Worm (Caenorhabditis elegans): ENCODE measurements around the gene C04F5.9.

C04F5.9 gene

DNA sequence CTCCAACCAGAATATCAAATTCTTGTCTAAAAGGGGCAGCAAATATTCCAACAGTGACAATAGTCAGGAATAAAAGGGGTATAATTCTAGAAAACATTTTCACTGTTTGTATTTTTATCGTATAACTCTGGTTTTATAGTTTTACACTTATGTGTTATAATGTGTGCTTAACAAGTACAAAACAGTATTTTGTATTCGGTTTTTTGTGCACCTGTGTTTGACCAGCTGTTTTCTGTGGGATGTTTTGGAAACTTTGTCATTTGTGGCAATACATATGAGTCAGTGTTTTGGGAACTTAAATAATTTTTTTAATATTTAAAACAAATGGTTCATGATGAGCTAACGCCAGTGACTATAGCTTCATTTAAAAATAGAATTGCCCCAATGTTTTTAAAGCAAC lies 27.4 kb upstream of the C04F5.9 start, which contains the start of gene F14F9.6:
TSS of gene F14F9.6 (minus strand) at position 101 of the 400 bp plus-strand sequence.
- no peak for TF ChIP-seq flt-1 (GFP tag; IDR thresholded peaks at IDR 0.05)
- no peak for TF ChIP-seq aly-1 (tag; optimal IDR thresholded peaks at IDR 0.05)
- no peak for TF ChIP-seq pes-1 (GFP tag; IDR thresholded peaks at IDR 0.05)
- no peak for TF ChIP-seq tbx-37 (GFP tag; conservative IDR thresholded peaks at IDR 0.05)
- no peak for TF ChIP-seq scrt-1 (GFP tag; IDR thresholded peaks at IDR 0.05)
- TF ChIP-seq B0310.2 (tag; optimal IDR thresholded peaks at IDR 0.05) = no peak
- TF ChIP-seq F13C5.2 (tag; optimal IDR thresholded peaks at IDR 0.05) = no peak
- no peak for TF ChIP-seq hmg-4 (GFP tag; optimal IDR thresholded peaks at IDR 0.05)
- no peak for TF ChIP-seq tra-4 (tag; optimal IDR thresholded peaks at IDR 0.05)
- TF ChIP-seq sea-1 (GFP tag; conservative IDR thresholded peaks at IDR 0.05) = no peak
- TF ChIP-seq ama-1 (optimal IDR thresholded peaks at IDR 0.05) = no peak
- TF ChIP-seq ceh-13 (GFP tag; optimal IDR thresholded peaks at IDR 0.05) = no peak
- no peak for TF ChIP-seq ets-7 (tag; optimal IDR thresholded peaks at IDR 0.05)
- no peak for TF ChIP-seq hnd-1 (tag; optimal IDR thresholded peaks at IDR 0.05)
- no peak for TF ChIP-seq tbx-11 (GFP tag; IDR thresholded peaks at IDR 0.05)
- TF ChIP-seq hmbx-1 (tag; optimal IDR thresholded peaks at IDR 0.05) = no peak
- TF ChIP-seq ceh-36 (tag; optimal IDR thresholded peaks at IDR 0.05) = no peak

DNA sequence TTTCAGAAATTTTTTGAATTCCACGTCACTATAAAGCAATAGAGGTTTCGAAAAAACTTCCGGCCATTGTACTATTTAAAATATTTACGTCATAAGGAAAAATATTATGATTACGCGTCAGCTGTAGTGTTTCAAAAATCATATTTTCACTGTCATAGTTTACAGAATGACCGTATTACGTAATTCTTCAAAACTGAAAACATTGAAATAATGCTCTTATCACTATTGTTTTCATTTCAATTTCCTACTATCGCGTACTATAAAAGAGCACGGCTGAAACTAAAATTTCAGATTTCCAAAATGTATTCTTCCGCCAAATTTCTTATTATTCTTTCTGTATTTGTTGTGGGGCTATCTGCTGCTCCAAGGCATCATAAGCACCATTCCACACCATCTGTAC lies 25.5 kb upstream of the C04F5.9 start, which contains the start of gene F14F9.2:
TSS of gene F14F9.2 (plus strand) at position 301 of the 400 bp plus-strand sequence.
- TF ChIP-seq ceh-13 (GFP tag; optimal IDR thresholded peaks at IDR 0.05) (no peak), sea-1 (GFP tag; conservative IDR thresholded peaks at IDR 0.05) (no peak), hmg-4 (GFP tag; optimal IDR thresholded peaks at IDR 0.05) (no peak), flt-1 (GFP tag; IDR thresholded peaks at IDR 0.05) (no peak), tbx-37 (GFP tag; conservative IDR thresholded peaks at IDR 0.05) (no peak), hmbx-1 (tag; optimal IDR thresholded peaks at IDR 0.05) (no peak), tbx-11 (GFP tag; IDR thresholded peaks at IDR 0.05) (no peak), pes-1 (GFP tag; IDR thresholded peaks at IDR 0.05) (no peak), ets-7 (tag; optimal IDR thresholded peaks at IDR 0.05) (no peak), scrt-1 (GFP tag; IDR thresholded peaks at IDR 0.05) (no peak), B0310.2 (tag; optimal IDR thresholded peaks at IDR 0.05) (no peak), ama-1 (optimal IDR thresholded peaks at IDR 0.05) (no peak), ceh-36 (tag; optimal IDR thresholded peaks at IDR 0.05) (no peak)

DNA sequence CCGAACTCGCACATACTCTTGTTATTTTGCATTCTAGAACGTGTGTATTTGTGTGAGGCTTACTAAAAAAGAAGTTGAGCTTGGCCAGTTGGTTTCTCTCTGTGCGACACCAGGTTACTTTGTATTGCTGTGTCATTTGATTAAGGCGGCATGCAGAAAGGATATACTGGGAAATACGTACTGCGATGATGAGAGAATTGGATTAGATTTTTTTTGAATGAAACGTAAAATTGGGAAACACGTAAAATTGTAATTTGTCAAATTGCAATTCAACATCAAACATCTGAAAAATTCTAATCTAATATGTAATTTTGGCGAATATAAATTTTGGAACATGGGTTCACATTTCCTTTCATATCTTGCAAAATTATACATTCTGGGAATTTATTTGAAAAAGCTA lies 24.8 kb upstream of the C04F5.9 start, which contains the start of gene srh-129:
TSS of gene srh-129 (minus strand) at position 101 of the 400 bp plus-strand sequence.
- TF ChIP-seq flt-1 (GFP tag; IDR thresholded peaks at IDR 0.05) (no peak), aly-1 (tag; optimal IDR thresholded peaks at IDR 0.05) (no peak), hmbx-1 (tag; optimal IDR thresholded peaks at IDR 0.05) (no peak), tbx-11 (GFP tag; IDR thresholded peaks at IDR 0.05) (no peak), ama-1 (optimal IDR thresholded peaks at IDR 0.05) (no peak), hnd-1 (tag; optimal IDR thresholded peaks at IDR 0.05) (no peak), pes-1 (GFP tag; IDR thresholded peaks at IDR 0.05) (no peak), ets-7 (tag; optimal IDR thresholded peaks at IDR 0.05) (no peak), tbx-37 (GFP tag; conservative IDR thresholded peaks at IDR 0.05) (no peak), ceh-13 (GFP tag; optimal IDR thresholded peaks at IDR 0.05) (no peak), F13C5.2 (tag; optimal IDR thresholded peaks at IDR 0.05) (no peak), hmg-4 (GFP tag; optimal IDR thresholded peaks at IDR 0.05) (no peak), sea-1 (GFP tag; conservative IDR thresholded peaks at IDR 0.05) (no peak), B0310.2 (tag; optimal IDR thresholded peaks at IDR 0.05) (no peak), tra-4 (tag; optimal IDR thresholded peaks at IDR 0.05) (no peak), ceh-36 (tag; optimal IDR thresholded peaks at IDR 0.05) (no peak), scrt-1 (GFP tag; IDR thresholded peaks at IDR 0.05) (no peak)

DNA sequence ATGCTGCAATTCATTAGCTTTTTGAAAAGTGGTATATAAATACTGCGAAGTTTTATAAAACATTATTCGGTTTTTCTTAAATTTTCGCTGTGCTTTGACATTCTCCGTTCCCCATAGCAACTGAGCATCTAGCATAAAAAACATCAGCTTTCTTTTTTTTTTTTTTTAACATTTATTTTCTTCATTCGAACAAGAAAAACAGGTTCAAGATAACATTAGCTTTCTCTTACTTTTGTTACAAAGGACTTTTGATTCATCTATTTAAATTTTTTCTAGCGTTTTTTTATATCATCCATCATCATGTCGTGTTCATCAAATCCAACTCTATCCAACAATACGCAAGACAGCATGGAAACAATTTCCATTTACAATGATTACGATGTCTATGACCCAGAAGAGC lies 18.9 kb upstream of the C04F5.9 start, which contains the start of gene F14F9.3:
TSS of gene F14F9.3 (plus strand) at position 301 of the 400 bp plus-strand sequence.
- no peak for TF ChIP-seq scrt-1 (GFP tag; IDR thresholded peaks at IDR 0.05)
- TF ChIP-seq hmbx-1 (tag; optimal IDR thresholded peaks at IDR 0.05) = no peak
- no peak for TF ChIP-seq B0310.2 (tag; optimal IDR thresholded peaks at IDR 0.05)
- no peak for TF ChIP-seq ceh-13 (GFP tag; optimal IDR thresholded peaks at IDR 0.05)
- no peak for TF ChIP-seq flt-1 (GFP tag; IDR thresholded peaks at IDR 0.05)
- TF ChIP-seq hmg-4 (GFP tag; optimal IDR thresholded peaks at IDR 0.05) = no peak
- TF ChIP-seq ets-7 (tag; optimal IDR thresholded peaks at IDR 0.05) = no peak
- no peak for TF ChIP-seq aly-1 (tag; optimal IDR thresholded peaks at IDR 0.05)
- no peak for TF ChIP-seq tbx-11 (GFP tag; IDR thresholded peaks at IDR 0.05)

DNA sequence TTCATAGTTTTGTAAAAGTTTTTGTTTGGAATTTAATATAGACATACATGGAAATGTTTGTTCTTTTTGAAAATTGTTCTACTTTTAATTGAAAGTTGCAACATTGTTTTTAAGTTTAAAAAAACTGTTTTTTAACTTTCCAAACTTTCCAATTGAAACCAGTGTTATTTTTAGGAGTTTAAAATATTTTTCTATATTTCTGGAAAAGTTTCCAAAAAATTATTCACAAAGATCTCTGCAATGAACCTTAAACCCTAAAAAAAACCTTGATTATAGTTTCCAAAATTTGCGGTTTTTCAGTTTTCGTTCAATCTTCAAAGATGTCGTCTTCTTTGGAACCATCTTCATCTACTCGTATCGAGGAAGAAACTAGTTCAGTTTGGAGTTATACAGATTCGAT lies 13.4 kb upstream of the C04F5.9 start, which contains the start of gene F14F9.4:
TSS of gene F14F9.4 (plus strand) at position 301 of the 400 bp plus-strand sequence.
- no peak for TF ChIP-seq hmg-4 (GFP tag; optimal IDR thresholded peaks at IDR 0.05)
- TF ChIP-seq hmbx-1 (tag; optimal IDR thresholded peaks at IDR 0.05) = no peak
- TF ChIP-seq hnd-1 (tag; optimal IDR thresholded peaks at IDR 0.05) = no peak
- no peak for TF ChIP-seq tbx-11 (GFP tag; IDR thresholded peaks at IDR 0.05)
- no peak for TF ChIP-seq aly-1 (tag; optimal IDR thresholded peaks at IDR 0.05)
- TF ChIP-seq B0310.2 (tag; optimal IDR thresholded peaks at IDR 0.05) = no peak
- TF ChIP-seq ama-1 (optimal IDR thresholded peaks at IDR 0.05) = no peak

DNA sequence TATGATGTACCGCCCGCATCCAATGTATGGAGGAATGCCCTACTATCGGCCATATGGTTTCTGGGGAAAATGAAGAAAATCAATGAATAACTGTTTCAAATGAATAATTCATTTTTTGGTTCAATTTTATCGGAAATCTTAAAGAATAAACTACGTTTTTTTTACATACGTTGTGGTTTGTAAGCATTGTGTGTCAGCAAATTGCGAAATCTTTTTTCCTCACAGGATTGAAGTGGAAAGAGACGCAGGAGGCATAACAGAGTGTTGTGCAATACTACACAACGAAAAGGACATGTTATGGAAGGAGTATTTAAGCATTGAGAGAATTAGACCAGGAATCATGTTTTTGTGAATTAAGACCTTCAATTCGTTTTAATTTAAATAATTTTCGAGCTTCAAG lies 12.4 kb upstream of the C04F5.9 start:
- TF ChIP-seq tbx-37 (GFP tag; conservative IDR thresholded peaks at IDR 0.05) = no peak
- no peak for TF ChIP-seq hmg-4 (GFP tag; optimal IDR thresholded peaks at IDR 0.05)

DNA sequence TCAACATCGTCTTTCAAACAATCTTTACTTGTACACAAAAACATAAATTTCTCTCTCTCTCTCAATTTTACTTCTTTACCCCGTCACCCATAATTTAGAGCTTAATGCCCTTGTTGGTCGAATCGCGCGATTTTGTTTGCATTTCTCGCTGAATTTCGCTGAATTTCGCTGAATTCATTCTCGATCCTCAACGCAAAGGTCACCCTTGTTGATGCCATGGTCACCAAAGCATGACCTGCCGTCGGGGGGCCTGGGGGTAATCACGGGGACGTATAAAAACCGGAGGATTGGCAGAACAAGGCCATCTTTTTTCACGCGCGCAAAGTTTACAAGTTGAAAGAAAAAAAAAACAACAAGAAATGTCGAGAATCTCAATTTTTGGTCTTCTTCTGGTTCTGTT lies 11.0 kb upstream of the C04F5.9 start, which contains the start of gene F14F9.8:
TSS of gene F14F9.8 (plus strand) at position 301 of the 400 bp plus-strand sequence.
- TF ChIP-seq scrt-1 (GFP tag; IDR thresholded peaks at IDR 0.05) (no peak), pes-1 (GFP tag; IDR thresholded peaks at IDR 0.05) (no peak), hnd-1 (tag; optimal IDR thresholded peaks at IDR 0.05) (no peak), aly-1 (tag; optimal IDR thresholded peaks at IDR 0.05) (no peak), hmg-4 (GFP tag; optimal IDR thresholded peaks at IDR 0.05) (no peak)

DNA sequence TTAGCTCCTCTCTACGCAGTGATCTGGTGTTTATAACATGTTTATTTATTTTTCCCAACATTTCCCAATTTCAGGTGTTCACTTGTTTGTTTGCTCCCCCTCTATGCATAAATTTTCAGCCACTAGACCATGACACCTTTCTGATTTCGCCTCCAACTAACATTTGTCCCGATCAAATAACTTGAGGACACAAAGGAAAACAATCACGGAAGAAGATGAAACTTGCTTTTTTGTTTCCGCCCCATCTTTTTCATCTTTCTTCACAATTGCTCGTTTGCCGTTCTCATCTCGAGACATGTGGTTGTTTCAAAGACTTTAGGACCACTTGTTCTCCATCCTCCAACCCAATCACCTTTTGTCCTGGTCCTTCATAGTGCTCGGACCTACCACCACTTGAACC lies 7.8 kb upstream of the C04F5.9 start, which contains the start of gene F14F9.5:
TSS of gene F14F9.5 (plus strand) at position 301 of the 400 bp plus-strand sequence.
- no peak for TF ChIP-seq hmg-4 (GFP tag; optimal IDR thresholded peaks at IDR 0.05)
- no peak for TF ChIP-seq ceh-13 (GFP tag; optimal IDR thresholded peaks at IDR 0.05)
- TF ChIP-seq ceh-36 (tag; optimal IDR thresholded peaks at IDR 0.05) = no peak
- no peak for TF ChIP-seq hmbx-1 (tag; optimal IDR thresholded peaks at IDR 0.05)
- TF ChIP-seq flt-1 (GFP tag; IDR thresholded peaks at IDR 0.05) = no peak
- TF ChIP-seq tbx-37 (GFP tag; conservative IDR thresholded peaks at IDR 0.05) = no peak
- no peak for TF ChIP-seq hnd-1 (tag; optimal IDR thresholded peaks at IDR 0.05)
- TF ChIP-seq B0310.2 (tag; optimal IDR thresholded peaks at IDR 0.05) = no peak
- TF ChIP-seq aly-1 (tag; optimal IDR thresholded peaks at IDR 0.05) = no peak
- no peak for TF ChIP-seq sea-1 (GFP tag; conservative IDR thresholded peaks at IDR 0.05)
- no peak for TF ChIP-seq scrt-1 (GFP tag; IDR thresholded peaks at IDR 0.05)
- TF ChIP-seq tbx-11 (GFP tag; IDR thresholded peaks at IDR 0.05) = no peak
- TF ChIP-seq ets-7 (tag; optimal IDR thresholded peaks at IDR 0.05) = no peak
- no peak for TF ChIP-seq ama-1 (optimal IDR thresholded peaks at IDR 0.05)
- no peak for TF ChIP-seq tra-4 (tag; optimal IDR thresholded peaks at IDR 0.05)
- TF ChIP-seq F13C5.2 (tag; optimal IDR thresholded peaks at IDR 0.05) = no peak
